Worm (Caenorhabditis elegans): ENCODE measurements around the gene W03C9.2.

ce11 chrII:11954811-11955210 lies 7.4 kb upstream of the W03C9.2 start:
- TF ChIP-seq tab-1 (GFP tag; IDR thresholded peaks at IDR 0.05): no peak
- no peak for TF ChIP-seq T22C8.4 (GFP tag; IDR thresholded peaks at IDR 0.05)
- no peak for TF ChIP-seq cog-1 (tag; optimal IDR thresholded peaks at IDR 0.05)
- TF ChIP-seq ref-1 (GFP tag; conservative IDR thresholded peaks at IDR 0.05): no peak
- TF ChIP-seq ztf-23 (GFP tag; IDR thresholded peaks at IDR 0.05): no peak
- TF ChIP-seq klf-2 (GFP tag; conservative IDR thresholded peaks at IDR 0.05): no peak
- no peak for TF ChIP-seq flt-1 (GFP tag; IDR thresholded peaks at IDR 0.05)

Measured in whole organism, midembryonic.